Fruit fly (Drosophila melanogaster) whole organism, wandering third instar larva: ENCODE data around the gene mib2.

Experiments
- Abd-B ChIP-seq: fragments of >200 bp; optimal IDR thresholded peaks from 2 replicates; lab custom pipeline; 2017; ENCODE audit warnings: missing biosample characterization, missing genetic modification characterization
- CrebA ChIP-seq: fragments of 200-800 bp; sonication (Bioruptor generic); optimal IDR thresholded peaks from 2 replicates; lab custom pipeline; 2016; ENCODE audit warnings: missing biosample characterization, mild to moderate bottlenecking, missing genetic modification characterization, borderline replicate concordance
- GATAd ChIP-seq: sonication (Bioruptor generic); optimal IDR thresholded peaks from 2 replicates; lab custom pipeline; 2016; ENCODE audit warnings: missing biosample characterization, missing genetic modification characterization
- HLH106 ChIP-seq: fragments of 200-800 bp; optimal IDR thresholded peaks from 3 replicates; lab custom pipeline; 2019; ENCODE audit warnings: missing biosample characterization, mild to moderate bottlenecking, missing genetic modification characterization, moderate library complexity
- Hnf4 ChIP-seq: fragments of 200-800 bp; sonication (Bioruptor generic); optimal IDR thresholded peaks from 2 replicates; lab custom pipeline; 2016; ENCODE audit warnings: missing biosample characterization, mild to moderate bottlenecking, missing genetic modification characterization
- Mio ChIP-seq: sonication (Bioruptor generic); optimal IDR thresholded peaks from 2 replicates; lab custom pipeline; 2016; ENCODE audit warnings: missing biosample characterization, missing genetic modification characterization
- Rel ChIP-seq, 2 experiments: fragments of 200-800 bp; sonication (Bioruptor generic) in 1 of 2; optimal IDR thresholded peaks; 2 replicates in 1 of 2; 3 replicates in 1 of 2; lab custom pipeline; 2016 to 2019; ENCODE audit warnings: mild to moderate bottlenecking in 2 of 2, missing biosample characterization in 2 of 2, missing genetic modification characterization in 2 of 2, moderate library complexity in 1 of 2
- brk ChIP-seq: fragments of 200-800 bp; sonication (Bioruptor generic); optimal IDR thresholded peaks from 2 replicates; lab custom pipeline; 2016; ENCODE audit warnings: missing biosample characterization, mild to moderate bottlenecking, missing genetic modification characterization
- ey ChIP-seq: fragments of 200-800 bp; sonication (Bioruptor generic); optimal IDR thresholded peaks from 2 replicates; lab custom pipeline; 2016; ENCODE audit warnings: missing biosample characterization, missing genetic modification characterization
- foxo ChIP-seq, 2 experiments: fragments of 200-800 bp; sonication (Bioruptor generic); optimal IDR thresholded peaks; 2 replicates in 1 of 2; 3 replicates in 1 of 2; lab custom pipeline; 2016 to 2017; ENCODE audit warnings: missing biosample characterization in 2 of 2, missing genetic modification characterization in 2 of 2
- h ChIP-seq: fragments of 200-800 bp; sonication (Bioruptor generic); optimal IDR thresholded peaks from 3 replicates; lab custom pipeline; 2016; ENCODE audit warnings: missing biosample characterization, mild to moderate bottlenecking, missing genetic modification characterization
- jim ChIP-seq: fragments of 175-275, 200-325 bp; sonication (Bioruptor generic); optimal IDR thresholded peaks from 2 replicates; lab custom pipeline; 2016; ENCODE audit warnings: missing biosample characterization, mild to moderate bottlenecking, missing genetic modification characterization
- rgr ChIP-seq: fragments of 200-800 bp; sonication (Bioruptor generic); optimal IDR thresholded peaks from 3 replicates; lab custom pipeline; 2016; ENCODE audit warnings: missing biosample characterization, mild to moderate bottlenecking, missing genetic modification characterization
- sv ChIP-seq: fragments of 200-800 bp; sonication (Bioruptor generic); optimal IDR thresholded peaks from 3 replicates; lab custom pipeline; 2016; ENCODE audit warnings: missing biosample characterization, missing genetic modification characterization
- tai ChIP-seq: sonication (Bioruptor generic); optimal IDR thresholded peaks from 2 replicates; lab custom pipeline; 2016; ENCODE audit warnings: missing biosample characterization, missing genetic modification characterization

mib2 gene

DNA sequence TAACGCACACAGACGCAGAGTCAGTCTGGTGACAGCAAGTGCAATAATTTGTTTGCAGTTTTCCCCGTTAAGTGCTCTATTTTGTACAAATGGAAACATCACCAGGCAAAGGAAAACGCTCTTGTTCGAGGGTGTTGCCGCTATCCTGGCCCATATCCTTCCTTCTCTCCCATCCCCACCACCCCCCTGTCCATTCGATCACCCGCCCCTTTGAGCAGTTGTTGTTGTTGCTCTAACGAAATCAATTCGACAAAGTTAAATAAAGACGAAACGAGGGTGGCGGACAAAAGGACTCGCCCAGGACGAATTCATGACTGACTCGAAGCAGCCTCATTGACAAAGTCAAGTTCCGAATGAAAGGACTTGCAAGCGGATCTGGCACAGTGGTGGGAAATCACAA lies 55.1 kb downstream of the mib2 start:
- TF ChIP-seq jim (GFP tag; lab: Kevin White, UChicago) (no peak), Mio (GFP tag; lab: Kevin White, UChicago) (no peak), rgr (no peak), brk (GFP tag; lab: Kevin White, UChicago) (no peak), tai (GFP tag; lab: Kevin White, UChicago) (no peak), ey (GFP tag; lab: Kevin White, UChicago) (no peak), Rel (GFP tag; optimal IDR thresholded peaks at IDR 0.05; lab: Kevin White, UChicago) (no peak), Rel (tag; optimal IDR thresholded peaks at IDR 0.05; lab: Kevin White, UChicago) (no peak), CrebA (no peak), foxo (GFP tag; optimal IDR thresholded peaks at IDR 0.05; lab: Kevin White, UChicago) (no peak), h (GFP tag; lab: Kevin White, UChicago) (no peak), Hnf4 (GFP tag; lab: Kevin White, UChicago) (no peak), GATAd (GFP tag; lab: Kevin White, UChicago) (no peak), Abd-B (no peak), HLH106 (tag; lab: Kevin White, UChicago) (no peak), sv (GFP tag; lab: Kevin White, UChicago) (no peak)
- TF ChIP-seq, all 38 proteins: peak for 0
